Fruit fly (Drosophila melanogaster) whole organism, wandering third instar larva: ENCODE data around the gene Set2.

Experiments used
- Abd-B ChIP-seq: fragments of >200 bp; optimal IDR thresholded peaks from 2 replicates; lab custom pipeline; 2017; ENCODE audit warnings: missing biosample characterization, missing genetic modification characterization
- CG32264 ChIP-seq: fragments of 200-800 bp; sonication (Bioruptor generic); optimal IDR thresholded peaks from 2 replicates; lab custom pipeline; 2016; ENCODE audit warnings: missing biosample characterization, missing genetic modification characterization
- CG9705 ChIP-seq: fragments of 200-800 bp; sonication (Bioruptor generic); optimal IDR thresholded peaks from 2 replicates; lab custom pipeline; 2018; ENCODE audit warnings: missing biosample characterization, mild to moderate bottlenecking, missing genetic modification characterization
- CrebA ChIP-seq: fragments of 200-800 bp; sonication (Bioruptor generic); optimal IDR thresholded peaks from 2 replicates; lab custom pipeline; 2016; ENCODE audit warnings: missing biosample characterization, mild to moderate bottlenecking, missing genetic modification characterization, borderline replicate concordance
- Dfd ChIP-seq: fragments of >200 bp; optimal IDR thresholded peaks from 2 replicates; lab custom pipeline; 2017; ENCODE audit warnings: missing biosample characterization, missing genetic modification characterization
- Dif ChIP-seq: fragments of 200-275, 200-300 bp; sonication (Bioruptor generic); optimal IDR thresholded peaks from 2 replicates; lab custom pipeline; 2018; ENCODE audit warnings: missing biosample characterization, missing genetic modification characterization; ENCODE audit not compliant: partially characterized antibody
- GATAd ChIP-seq: sonication (Bioruptor generic); optimal IDR thresholded peaks from 2 replicates; lab custom pipeline; 2016; ENCODE audit warnings: missing biosample characterization, missing genetic modification characterization
- HLH106 ChIP-seq: fragments of 200-800 bp; optimal IDR thresholded peaks from 3 replicates; lab custom pipeline; 2019; ENCODE audit warnings: missing biosample characterization, mild to moderate bottlenecking, missing genetic modification characterization, moderate library complexity
- Hnf4 ChIP-seq: fragments of 200-800 bp; sonication (Bioruptor generic); optimal IDR thresholded peaks from 2 replicates; lab custom pipeline; 2016; ENCODE audit warnings: missing biosample characterization, mild to moderate bottlenecking, missing genetic modification characterization
- Hr78 ChIP-seq: fragments of >200 bp; optimal IDR thresholded peaks from 2 replicates; lab custom pipeline; 2017; ENCODE audit warnings: missing biosample characterization, missing genetic modification characterization
- Hr83 ChIP-seq: fragments of 200-300 bp; sonication (Bioruptor generic); optimal IDR thresholded peaks from 2 replicates; lab custom pipeline; 2016; ENCODE audit warnings: missing biosample characterization, mild to moderate bottlenecking, missing genetic modification characterization, moderate library complexity; ENCODE audit not compliant: poor library complexity, severe bottlenecking
- Jra ChIP-seq: sonication (Bioruptor generic); optimal IDR thresholded peaks from 2 replicates; lab custom pipeline; 2016; ENCODE audit warnings: missing biosample characterization, missing genetic modification characterization
- Mio ChIP-seq: sonication (Bioruptor generic); optimal IDR thresholded peaks from 2 replicates; lab custom pipeline; 2016; ENCODE audit warnings: missing biosample characterization, missing genetic modification characterization
- Myc ChIP-seq: fragments of >200 bp; optimal IDR thresholded peaks from 2 replicates; lab custom pipeline; 2017
- N ChIP-seq: fragments of >200 bp; optimal IDR thresholded peaks from 2 replicates; lab custom pipeline; 2018; ENCODE audit warnings: missing biosample characterization, missing external identifiers, missing genetic modification characterization
- OdsH ChIP-seq: fragments of 200-800 bp; sonication (Bioruptor generic); optimal IDR thresholded peaks from 2 replicates; lab custom pipeline; 2016; ENCODE audit warnings: missing biosample characterization, mild to moderate bottlenecking, missing genetic modification characterization
- Rel ChIP-seq, 2 experiments: fragments of 200-800 bp; sonication (Bioruptor generic) in 1 of 2; optimal IDR thresholded peaks; 2 replicates in 1 of 2; 3 replicates in 1 of 2; lab custom pipeline; 2016 to 2019; ENCODE audit warnings: mild to moderate bottlenecking in 2 of 2, missing biosample characterization in 2 of 2, missing genetic modification characterization in 2 of 2, moderate library complexity in 1 of 2
- Sp1 ChIP-seq: fragments of 200-800 bp; sonication (Bioruptor generic); optimal IDR thresholded peaks from 3 replicates; lab custom pipeline; 2019; ENCODE audit warnings: missing biosample characterization, mild to moderate bottlenecking, missing genetic modification characterization, moderate library complexity
- Vsx2 ChIP-seq: fragments of 200-300, 225-300 bp; sonication (Bioruptor generic); optimal IDR thresholded peaks from 2 replicates; lab custom pipeline; 2018; ENCODE audit warnings: missing biosample characterization, missing genetic modification characterization; ENCODE audit not compliant: partially characterized antibody
- br ChIP-seq: fragments of 200-800 bp; sonication (Bioruptor generic); optimal IDR thresholded peaks from 2 replicates; lab custom pipeline; 2016; ENCODE audit warnings: missing biosample characterization, missing genetic modification characterization
- brk ChIP-seq: fragments of 200-800 bp; sonication (Bioruptor generic); optimal IDR thresholded peaks from 2 replicates; lab custom pipeline; 2016; ENCODE audit warnings: missing biosample characterization, mild to moderate bottlenecking, missing genetic modification characterization
- dl ChIP-seq, 2 experiments: fragments of 175-275, 200-275 bp in 1 of 2; fragments of 200-275 bp in 1 of 2; sonication (Bioruptor generic); optimal IDR thresholded peaks; lab custom pipeline; 2018; ENCODE audit warnings: mild to moderate bottlenecking in 2 of 2, missing biosample characterization in 2 of 2, missing genetic modification characterization in 2 of 2, moderate library complexity in 2 of 2; ENCODE audit not compliant: partially characterized antibody in 2 of 2, insufficient read depth in 1 of 2
- dmrt93B ChIP-seq: fragments of 200-800 bp; sonication (Bioruptor generic); optimal IDR thresholded peaks from 2 replicates; lab custom pipeline; 2018; ENCODE audit warnings: missing biosample characterization, mild to moderate bottlenecking, missing genetic modification characterization
- dsf ChIP-seq: sonication (Bioruptor generic); optimal IDR thresholded peaks from 2 replicates; lab custom pipeline; 2016; ENCODE audit warnings: missing biosample characterization, missing genetic modification characterization, borderline replicate concordance
- ey ChIP-seq: fragments of 200-800 bp; sonication (Bioruptor generic); optimal IDR thresholded peaks from 2 replicates; lab custom pipeline; 2016; ENCODE audit warnings: missing biosample characterization, missing genetic modification characterization
- foxo ChIP-seq, 2 experiments: fragments of 200-800 bp; sonication (Bioruptor generic); optimal IDR thresholded peaks; 2 replicates in 1 of 2; 3 replicates in 1 of 2; lab custom pipeline; 2016 to 2017; ENCODE audit warnings: missing biosample characterization in 2 of 2, missing genetic modification characterization in 2 of 2
- fru ChIP-seq: fragments of 200-800 bp; sonication (Bioruptor generic); optimal IDR thresholded peaks from 3 replicates; lab custom pipeline; 2016; ENCODE audit warnings: missing biosample characterization, mild to moderate bottlenecking, missing genetic modification characterization
- h ChIP-seq: fragments of 200-800 bp; sonication (Bioruptor generic); optimal IDR thresholded peaks from 3 replicates; lab custom pipeline; 2016; ENCODE audit warnings: missing biosample characterization, mild to moderate bottlenecking, missing genetic modification characterization
- jim ChIP-seq: fragments of 175-275, 200-325 bp; sonication (Bioruptor generic); optimal IDR thresholded peaks from 2 replicates; lab custom pipeline; 2016; ENCODE audit warnings: missing biosample characterization, mild to moderate bottlenecking, missing genetic modification characterization
- lola ChIP-seq: fragments of >200 bp; optimal IDR thresholded peaks from 2 replicates; lab custom pipeline; 2017; ENCODE audit warnings: missing biosample characterization, missing genetic modification characterization
- pan ChIP-seq: fragments of >200 bp; optimal IDR thresholded peaks from 2 replicates; lab custom pipeline; 2017
- psq ChIP-seq: fragments of 200-800 bp; sonication (Bioruptor generic); optimal IDR thresholded peaks from 3 replicates; lab custom pipeline; 2017; ENCODE audit warnings: missing biosample characterization, mild to moderate bottlenecking, missing genetic modification characterization, moderate library complexity
- rgr ChIP-seq: fragments of 200-800 bp; sonication (Bioruptor generic); optimal IDR thresholded peaks from 3 replicates; lab custom pipeline; 2016; ENCODE audit warnings: missing biosample characterization, mild to moderate bottlenecking, missing genetic modification characterization
- sage ChIP-seq: fragments of 200-800 bp; sonication (Bioruptor generic); optimal IDR thresholded peaks from 2 replicates; lab custom pipeline; 2016; ENCODE audit warnings: missing biosample characterization, mild to moderate bottlenecking, missing genetic modification characterization
- sv ChIP-seq: fragments of 200-800 bp; sonication (Bioruptor generic); optimal IDR thresholded peaks from 3 replicates; lab custom pipeline; 2016; ENCODE audit warnings: missing biosample characterization, missing genetic modification characterization
- tai ChIP-seq: sonication (Bioruptor generic); optimal IDR thresholded peaks from 2 replicates; lab custom pipeline; 2016; ENCODE audit warnings: missing biosample characterization, missing genetic modification characterization
- usp ChIP-seq: fragments of >200 bp; optimal IDR thresholded peaks from 2 replicates; lab custom pipeline; 2017; ENCODE audit warnings: missing biosample characterization, missing genetic modification characterization
- woc ChIP-seq: sonication (Bioruptor generic); optimal IDR thresholded peaks from 2 replicates; lab custom pipeline; 2016; ENCODE audit warnings: missing biosample characterization, mild to moderate bottlenecking, missing genetic modification characterization

Gene Set2

DNA sequence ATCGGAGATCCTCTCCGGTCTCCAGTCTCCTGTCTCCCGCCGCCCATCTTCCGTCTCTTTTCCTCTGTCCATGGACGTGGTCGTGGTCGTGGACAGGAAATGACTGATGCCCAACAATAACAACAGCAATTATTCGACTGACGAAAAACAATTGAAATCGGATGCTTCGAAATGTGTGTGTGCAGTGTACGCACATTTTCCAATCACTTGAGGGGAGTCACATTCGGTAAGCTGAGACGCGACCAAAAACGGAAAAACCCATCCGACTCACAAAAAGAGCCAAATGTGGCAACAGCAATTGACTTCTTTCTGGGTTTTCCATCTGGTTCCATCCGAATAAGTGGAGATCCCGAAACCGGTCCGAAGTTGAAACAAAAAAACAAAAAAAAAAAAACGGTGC, 43.6 kb upstream of the Set2 start:
- no peak for TF ChIP-seq Hnf4
- TF ChIP-seq CG32264 (GFP tag; lab: Kevin White, UChicago), result no peak
- TF ChIP-seq CrebA (GFP tag; lab: Kevin White, UChicago), result no peak
- TF ChIP-seq h (GFP tag; lab: Kevin White, UChicago), result no peak
- TF ChIP-seq sv (GFP tag; lab: Kevin White, UChicago), result no peak
- TF ChIP-seq tai (GFP tag; lab: Kevin White, UChicago), result no peak
- TF ChIP-seq jim, result no peak
- TF ChIP-seq rgr, result no peak
- no peak for TF ChIP-seq psq (GFP tag; lab: Kevin White, UChicago)
- no peak for TF ChIP-seq brk (GFP tag; lab: Kevin White, UChicago)
- TF ChIP-seq N (GFP tag; lab: Kevin White, UChicago), result no peak
- TF ChIP-seq Jra (GFP tag; lab: Kevin White, UChicago), result no peak
- no peak for TF ChIP-seq ey (GFP tag; lab: Kevin White, UChicago)
- no peak for TF ChIP-seq dl (GFP tag; optimal IDR thresholded peaks at IDR 0.05; lab: Kevin White, UChicago; ENCODE audit: insufficient read depth in 1 of 2, partially characterized antibody in 2 of 2)
- TF ChIP-seq HLH106, result no peak
- no peak for TF ChIP-seq Hr83 (GFP tag; lab: Kevin White, UChicago)
- no peak for TF ChIP-seq Dif (GFP tag; lab: Kevin White, UChicago)
- TF ChIP-seq dmrt93B, result no peak
- TF ChIP-seq woc (GFP tag; lab: Kevin White, UChicago), result no peak

DNA sequence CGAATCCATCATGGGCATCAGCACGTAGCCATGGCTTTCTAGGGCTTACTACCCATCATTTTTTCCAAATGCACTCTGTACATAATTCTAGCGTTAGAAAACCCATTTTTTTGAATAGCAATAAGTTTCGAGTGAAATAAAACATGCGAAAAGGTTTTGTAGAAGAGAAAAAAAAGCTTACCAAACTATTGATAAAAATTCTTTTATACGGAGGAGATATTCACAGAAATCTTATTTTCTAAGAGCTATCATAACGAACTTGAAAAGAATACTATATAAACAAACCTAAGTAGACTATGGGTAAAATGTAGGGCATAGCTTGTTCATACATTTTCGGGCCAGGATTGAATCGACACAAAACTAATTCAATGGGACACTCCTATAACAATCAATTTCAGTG, 42.7 kb upstream of the Set2 start, which contains the start of gene CG1640:
TSS of gene CG1640 (plus strand) at position 301 of the 400 bp plus-strand sequence.
- TF ChIP-seq pan (lab: Kevin White, UChicago) (no peak), CG9705 (GFP tag; lab: Kevin White, UChicago) (no peak), dsf (GFP tag; lab: Kevin White, UChicago) (no peak), dmrt93B (no peak), foxo (GFP tag; optimal IDR thresholded peaks at IDR 0.05; lab: Kevin White, UChicago) (no peak), jim (no peak), sage (no peak), OdsH (GFP tag; lab: Kevin White, UChicago) (no peak), h (GFP tag; lab: Kevin White, UChicago) (no peak), CG32264 (GFP tag; lab: Kevin White, UChicago) (no peak), Myc (lab: Kevin White, UChicago) (no peak), rgr (no peak), Sp1 (GFP tag; lab: Kevin White, UChicago) (no peak), Dif (GFP tag; lab: Kevin White, UChicago) (no peak)

DNA sequence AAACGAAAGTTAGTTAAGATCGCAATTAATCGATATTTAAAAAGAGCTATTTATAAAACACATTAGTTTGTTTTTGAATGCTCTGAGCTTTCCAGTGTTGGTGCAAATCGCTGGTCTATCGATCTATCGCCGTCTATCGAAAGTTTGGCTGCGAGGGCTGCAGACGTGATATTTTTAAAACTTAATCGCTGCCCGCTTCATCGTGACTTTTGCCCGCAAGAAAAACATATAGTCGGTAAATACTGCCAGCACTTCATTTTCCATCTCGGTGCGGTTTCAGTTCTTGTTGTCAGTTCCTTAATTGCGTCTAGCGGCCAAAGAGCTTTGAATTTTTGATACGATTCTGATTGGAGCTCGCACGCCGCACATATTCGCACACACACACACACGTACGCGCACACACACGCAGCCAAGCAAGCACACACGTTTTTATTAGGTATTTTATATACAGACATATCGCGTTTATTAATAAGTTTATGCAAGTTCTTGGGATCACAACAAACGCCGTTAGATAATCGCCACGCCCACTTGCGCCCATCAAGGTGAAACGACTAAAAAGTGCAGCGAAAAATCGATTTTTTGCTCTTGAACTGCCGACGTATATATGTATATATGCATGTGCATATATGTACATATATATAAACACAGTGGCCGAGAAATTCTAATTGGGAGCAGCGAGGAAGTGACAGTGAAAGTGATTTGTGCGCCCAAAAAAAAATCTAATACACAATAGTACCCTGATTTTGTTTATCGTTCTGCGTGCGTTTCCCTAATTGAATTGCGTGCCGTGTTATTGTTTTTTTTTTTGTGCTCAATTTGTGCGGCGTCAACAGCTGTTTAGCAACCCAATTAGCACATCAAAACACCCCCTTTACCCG, 42.0 kb upstream of the Set2 start:
- TF ChIP-seq foxo (GFP tag; optimal IDR thresholded peaks at IDR 0.05; lab: Kevin White, UChicago) (peak in 1 of 2 experiments; percentile 60), Jra (GFP tag; lab: Kevin White, UChicago) (no peak), Abd-B (GFP tag; lab: Kevin White, UChicago) (no peak), Vsx2 (GFP tag; lab: Kevin White, UChicago) (no peak), CG9705 (GFP tag; lab: Kevin White, UChicago) (no peak), N (GFP tag; lab: Kevin White, UChicago) (no peak), lola (GFP tag; lab: Kevin White, UChicago) (no peak), ey (GFP tag; lab: Kevin White, UChicago) (peak; percentile 10), Dfd (GFP tag; lab: Kevin White, UChicago) (no peak), Sp1 (GFP tag; lab: Kevin White, UChicago) (peak; percentile 12), woc (GFP tag; lab: Kevin White, UChicago) (peak; percentile 26), sv (GFP tag; lab: Kevin White, UChicago) (no peak), Dif (GFP tag; lab: Kevin White, UChicago) (no peak), jim (no peak), OdsH (GFP tag; lab: Kevin White, UChicago) (peak; percentile 18), dmrt93B (no peak), Mio (no peak), usp (no peak), dl (GFP tag; optimal IDR thresholded peaks at IDR 0.05; lab: Kevin White, UChicago; ENCODE audit: insufficient read depth in 1 of 2, partially characterized antibody in 2 of 2) (no peak), rgr (peak; percentile 55), tai (GFP tag; lab: Kevin White, UChicago) (no peak), br (peak; percentile 43), psq (GFP tag; lab: Kevin White, UChicago) (no peak), CrebA (GFP tag; lab: Kevin White, UChicago) (no peak), brk (GFP tag; lab: Kevin White, UChicago) (no peak), HLH106 (peak; percentile 42), dsf (GFP tag; lab: Kevin White, UChicago) (no peak), Hr78 (GFP tag; lab: Kevin White, UChicago) (no peak), GATAd (GFP tag; lab: Kevin White, UChicago) (no peak), h (GFP tag; lab: Kevin White, UChicago) (peak; percentile 50), Hnf4 (peak; percentile 37), Rel (GFP tag; optimal IDR thresholded peaks at IDR 0.05; lab: Kevin White, UChicago) (no peak), Rel (tag; optimal IDR thresholded peaks at IDR 0.05; lab: Kevin White, UChicago) (no peak), Hr83 (GFP tag; lab: Kevin White, UChicago) (no peak), Myc (lab: Kevin White, UChicago) (no peak), pan (lab: Kevin White, UChicago) (no peak), fru (peak; percentile 24), CG32264 (GFP tag; lab: Kevin White, UChicago) (no peak), sage (no peak)
